Fruit fly (Drosophila melanogaster) whole organism, embryonic: ENCODE measurements around the gene Rrp45.
A peak's percentile ranks its signal among the peaks of the same experiment; 100 is the strongest.

Experiments
- CG11504 ChIP-seq: fragments of 200-800 bp; sonication (Bioruptor generic); optimal IDR thresholded peaks from 3 replicates; lab custom pipeline; 2019; ENCODE audit warnings: missing biosample characterization, mild to moderate bottlenecking, missing genetic modification characterization, moderate library complexity
- CG12299 ChIP-seq: fragments of 200-800 bp; sonication (Bioruptor generic); optimal IDR thresholded peaks from 2 replicates; lab custom pipeline; 2018; ENCODE audit warnings: missing biosample characterization, mild to moderate bottlenecking, missing genetic modification characterization
- CG12391 ChIP-seq: fragments of 200-800 bp; sonication (Bioruptor generic); optimal IDR thresholded peaks from 3 replicates; lab custom pipeline; 2018; ENCODE audit warnings: missing biosample characterization, mild to moderate bottlenecking, missing genetic modification characterization, moderate library complexity
- CG13424 ChIP-seq: fragments of 200-800 bp; sonication (Bioruptor generic); optimal IDR thresholded peaks from 2 replicates; lab custom pipeline; 2019; ENCODE audit warnings: missing biosample characterization, mild to moderate bottlenecking, missing genetic modification characterization, moderate library complexity
- CG14667 ChIP-seq: fragments of 200-800 bp; sonication (Bioruptor generic); IDR thresholded peaks from 2 replicates; pipeline ENCODE4 v1.3.6; 2022; ENCODE audit warnings: missing biosample characterization, missing genetic modification characterization
- CG15601 ChIP-seq: fragments of 200-800 bp; sonication (Bioruptor generic); optimal IDR thresholded peaks from 3 replicates; lab custom pipeline; 2019; ENCODE audit warnings: missing biosample characterization, mild to moderate bottlenecking, missing genetic modification characterization, moderate library complexity
- CG2712 ChIP-seq: fragments of 200-800 bp; optimal IDR thresholded peaks from 3 replicates; lab custom pipeline; 2019; ENCODE audit warnings: missing biosample characterization, mild to moderate bottlenecking, missing genetic modification characterization, moderate library complexity
- CG2889 ChIP-seq: fragments of 200-800 bp; sonication (Bioruptor generic); IDR thresholded peaks from 3 replicates; pipeline ENCODE4 v1.3.6; 2022; ENCODE audit warnings: missing biosample characterization, missing genetic modification characterization
- CG30020 ChIP-seq: fragments of 200-800 bp; optimal IDR thresholded peaks from 2 replicates; lab custom pipeline; 2019; ENCODE audit warnings: missing biosample characterization, mild to moderate bottlenecking, missing genetic modification characterization, moderate library complexity
- CG31388 ChIP-seq: fragments of 200-800 bp; sonication (Bioruptor generic); optimal IDR thresholded peaks from 2 replicates; lab custom pipeline; 2016; ENCODE audit warnings: missing biosample characterization, missing genetic modification characterization
- CG31441 ChIP-seq: fragments of 200-800 bp; sonication (Bioruptor generic); IDR thresholded peaks from 2 replicates; pipeline ENCODE4 v1.3.6; 2022; ENCODE audit warnings: missing biosample characterization, missing genetic modification characterization
- CG42726 ChIP-seq: fragments of 200-800 bp; sonication (Bioruptor generic); IDR thresholded peaks from 2 replicates; pipeline ENCODE4 v1.3.6; 2022; ENCODE audit warnings: missing biosample characterization, missing genetic modification characterization; ENCODE audit not compliant: partially characterized antibody
- CG6689 ChIP-seq: fragments of 200-800 bp; sonication (Bioruptor generic); IDR thresholded peaks from 2 replicates; pipeline ENCODE4 v1.3.6; 2022; ENCODE audit warnings: missing biosample characterization, missing genetic modification characterization
- CG8765 ChIP-seq: fragments of 200-800 bp; sonication (Bioruptor generic); IDR thresholded peaks from 2 replicates; pipeline ENCODE4 v1.3.6; 2022; ENCODE audit warnings: missing biosample characterization, missing genetic modification characterization
- CG9609 ChIP-seq: fragments of 200-800 bp; sonication (Bioruptor generic); optimal IDR thresholded peaks from 3 replicates; lab custom pipeline; 2016; ENCODE audit warnings: missing biosample characterization, missing genetic modification characterization
- Dip2 ChIP-seq: fragments of 200-800 bp; sonication (Bioruptor generic); IDR thresholded peaks from 2 replicates; pipeline ENCODE4 v1.3.6; 2022; ENCODE audit warnings: missing biosample characterization, missing genetic modification characterization
- Doc3 ChIP-seq: fragments of 200-800 bp; sonication (Bioruptor generic); IDR thresholded peaks from 3 replicates; pipeline ENCODE4 v1.3.6; 2022; ENCODE audit warnings: missing biosample characterization, missing genetic modification characterization; ENCODE audit not compliant: partially characterized antibody
- Drgx ChIP-seq: fragments of 200-800 bp; sonication (Bioruptor generic); IDR thresholded peaks from 2 replicates; pipeline ENCODE4 v1.3.6; 2022; ENCODE audit warnings: missing biosample characterization, missing genetic modification characterization
- Ets65A ChIP-seq: fragments of 200-800 bp; sonication (Bioruptor generic); peaks from one replicate; lab custom pipeline; 2016; ENCODE audit warnings: missing biosample characterization, missing genetic modification characterization
- Ets97D ChIP-seq: fragments of 200-800 bp; sonication (Bioruptor generic); optimal IDR thresholded peaks from 3 replicates; lab custom pipeline; 2016; ENCODE audit warnings: missing biosample characterization, missing genetic modification characterization
- Fer1 ChIP-seq: fragments of 200-800 bp; sonication (Bioruptor generic); optimal IDR thresholded peaks from 2 replicates; lab custom pipeline; 2017; ENCODE audit warnings: missing biosample characterization, mild to moderate bottlenecking, missing genetic modification characterization
- HmgZ ChIP-seq: fragments of 200-800 bp; sonication (Bioruptor generic); optimal IDR thresholded peaks from 2 replicates; lab custom pipeline; 2018; ENCODE audit warnings: missing biosample characterization, mild to moderate bottlenecking, missing genetic modification characterization
- Hr51 ChIP-seq, 2 experiments: fragments of 200-800 bp; sonication (Bioruptor generic); optimal IDR thresholded peaks; 2 replicates in 1 of 2; 3 replicates in 1 of 2; lab custom pipeline; 2016 to 2018; ENCODE audit warnings: missing biosample characterization in 2 of 2, missing genetic modification characterization in 2 of 2, mild to moderate bottlenecking in 1 of 2, moderate library complexity in 1 of 2
- Kr ChIP-seq: fragments of 200-800 bp; sonication (Bioruptor generic); optimal IDR thresholded peaks from 2 replicates; lab custom pipeline; 2017; ENCODE audit warnings: missing biosample characterization, mild to moderate bottlenecking, missing genetic modification characterization
- Meics ChIP-seq: fragments of 200-800 bp; sonication (Bioruptor generic); optimal IDR thresholded peaks from 2 replicates; lab custom pipeline; 2017; ENCODE audit warnings: missing biosample characterization, mild to moderate bottlenecking, missing genetic modification characterization
- Oli ChIP-seq: fragments of 200-800 bp; sonication (Bioruptor generic); optimal IDR thresholded peaks from 2 replicates; lab custom pipeline; 2018; ENCODE audit warnings: missing biosample characterization, mild to moderate bottlenecking, missing genetic modification characterization, moderate library complexity
- Pdp1 ChIP-seq, 2 experiments: fragments of 200-800 bp; sonication (Bioruptor generic); optimal IDR thresholded peaks; 3 replicates each; lab custom pipeline; 2016; ENCODE audit warnings: missing biosample characterization in 2 of 2, missing genetic modification characterization in 2 of 2, mild to moderate bottlenecking in 1 of 2, moderate library complexity in 1 of 2
- Ptx1 ChIP-seq: fragments of 200-800 bp; sonication (Bioruptor generic); IDR thresholded peaks from 2 replicates; pipeline ENCODE4 v1.3.6; 2022; ENCODE audit warnings: missing biosample characterization, missing genetic modification characterization
- Side ChIP-seq: fragments of 200-800 bp; sonication (Bioruptor generic); optimal IDR thresholded peaks from 2 replicates; lab custom pipeline; 2016; ENCODE audit warnings: missing biosample characterization, missing genetic modification characterization
- Sox102F ChIP-seq: fragments of 200-800 bp; sonication (Bioruptor generic); optimal IDR thresholded peaks from 2 replicates; lab custom pipeline; 2018; ENCODE audit warnings: missing biosample characterization, mild to moderate bottlenecking, missing genetic modification characterization, moderate library complexity
- chinmo ChIP-seq: fragments of 200-800 bp; sonication (Bioruptor generic); IDR thresholded peaks from 4 replicates; pipeline ENCODE4 v1.3.6; 2022; ENCODE audit warnings: missing biosample characterization, missing genetic modification characterization; ENCODE audit not compliant: partially characterized antibody
- ci ChIP-seq: fragments of 200-800 bp; sonication (Bioruptor generic); IDR thresholded peaks from 3 replicates; pipeline ENCODE4 v1.3.6; 2022; ENCODE audit warnings: missing biosample characterization, missing genetic modification characterization
- cwo ChIP-seq: fragments of 200-800 bp; sonication (Bioruptor generic); optimal IDR thresholded peaks from 3 replicates; lab custom pipeline; 2017; ENCODE audit warnings: missing biosample characterization, missing genetic modification characterization, mild to moderate bottlenecking, moderate library complexity, missing genetic modification reagents
- disco-r ChIP-seq: fragments of 200-800 bp; sonication (Bioruptor generic); optimal IDR thresholded peaks from 2 replicates; lab custom pipeline; 2016; ENCODE audit warnings: missing biosample characterization, missing genetic modification characterization
- exex ChIP-seq: fragments of 200-800 bp; sonication (Bioruptor generic); optimal IDR thresholded peaks from 4 replicates; lab custom pipeline; 2018; ENCODE audit warnings: missing biosample characterization, mild to moderate bottlenecking, missing genetic modification characterization, moderate library complexity
- gce ChIP-seq: fragments of 200-800 bp; sonication (Bioruptor generic); IDR thresholded peaks from 3 replicates; pipeline ENCODE4 v1.3.6; 2022; ENCODE audit warnings: missing biosample characterization, missing genetic modification characterization
- gem ChIP-seq: fragments of 200-800 bp; sonication (Bioruptor generic); optimal IDR thresholded peaks from 2 replicates; lab custom pipeline; 2019; ENCODE audit warnings: missing biosample characterization, mild to moderate bottlenecking, missing genetic modification characterization, moderate library complexity
- grau ChIP-seq: fragments of 200-800 bp; optimal IDR thresholded peaks from 3 replicates; lab custom pipeline; 2019; ENCODE audit warnings: missing biosample characterization, mild to moderate bottlenecking, missing genetic modification characterization, moderate library complexity
- gro ChIP-seq: fragments of 200-800 bp; sonication (Bioruptor generic); optimal IDR thresholded peaks from 2 replicates; lab custom pipeline; 2016; ENCODE audit warnings: missing biosample characterization, missing genetic modification characterization
- ken ChIP-seq: fragments of 200-800 bp; sonication (Bioruptor generic); IDR thresholded peaks from 3 replicates; pipeline ENCODE4 v1.3.6; 2022; ENCODE audit warnings: missing biosample characterization, missing genetic modification characterization
- odd ChIP-seq: fragments of 200-800 bp; sonication (Bioruptor generic); optimal IDR thresholded peaks from 2 replicates; lab custom pipeline; 2017; ENCODE audit warnings: missing biosample characterization, mild to moderate bottlenecking, missing genetic modification characterization
- sc ChIP-seq, 3 experiments: fragments of >200 bp in 2 of 3; fragments of 200-800 bp in 1 of 3; sonication (Bioruptor generic) in 1 of 3; optimal IDR thresholded peaks; 2 replicates in 2 of 3; 3 replicates in 1 of 3; lab custom pipeline; 2017; ENCODE audit warnings: mild to moderate bottlenecking in 1 of 3, missing biosample characterization in 1 of 3, missing genetic modification characterization in 1 of 3, missing genetic modification reagents in 1 of 3
- scrt ChIP-seq: fragments of 200-800 bp; sonication (Bioruptor generic); optimal IDR thresholded peaks from 2 replicates; lab custom pipeline; 2018; ENCODE audit warnings: missing biosample characterization, mild to moderate bottlenecking, missing genetic modification characterization, moderate library complexity
- sens ChIP-seq: fragments of 200-800 bp; sonication (Bioruptor generic); peaks from one replicate; lab custom pipeline; 2016; ENCODE audit warnings: missing biosample characterization, missing genetic modification characterization
- slp2 ChIP-seq: fragments of 200-800 bp; sonication (Bioruptor generic); optimal IDR thresholded peaks from 2 replicates; lab custom pipeline; 2016; ENCODE audit warnings: missing biosample characterization, missing genetic modification characterization
- zfh1 ChIP-seq: fragments of 200-800 bp; sonication (Bioruptor generic); IDR thresholded peaks from 3 replicates; pipeline ENCODE4 v1.3.6; 2022; ENCODE audit warnings: missing biosample characterization, missing genetic modification characterization
- zfh2 ChIP-seq: fragments of 200-800 bp; sonication (Bioruptor generic); optimal IDR thresholded peaks from 2 replicates; lab custom pipeline; 2016; ENCODE audit warnings: missing biosample characterization, missing genetic modification characterization

Gene Rrp45

dm6 chrX:16766868-16767431 is 24.1 kb downstream of the Rrp45 start (continued):
- no peak for TF ChIP-seq HmgZ (tag; lab: Kevin White, UChicago)
- no peak for TF ChIP-seq CG31388 (GFP tag; lab: Kevin White, UChicago)
- TF ChIP-seq CG15601 (tag; lab: Kevin White, UChicago): no peak
- peak; percentile 82; the same call in 3 of the 4 replicates for TF ChIP-seq chinmo (GFP tag; lab: Robert Waterston, UW)
- TF ChIP-seq cwo (GFP tag; lab: Kevin White, UChicago): peak; percentile 26
- peak; percentile 50; the same call in 1 of the 3 replicates for TF ChIP-seq ci (GFP tag; lab: Robert Waterston, UW)
- no peak for TF ChIP-seq CG14667 (GFP tag; lab: Robert Waterston, UW)
- TF ChIP-seq CG42726 (GFP tag; lab: Robert Waterston, UW): no peak
- TF ChIP-seq, all 482 proteins: peak for 20

dm6 chrX:16765809-16766208 is 25.3 kb downstream of the Rrp45 start:
- TF ChIP-seq Hr51 (GFP tag; optimal IDR thresholded peaks at IDR 0.05; lab: Kevin White, UChicago): peak in 1 of 2 experiments; percentile 14
- TF ChIP-seq CG11504 (tag; lab: Kevin White, UChicago): peak; percentile 23
- peak; percentile 8 for TF ChIP-seq Sox102F
- TF ChIP-seq Ets97D (GFP tag; lab: Kevin White, UChicago): no peak
- no peak for TF ChIP-seq CG6689 (GFP tag; lab: Robert Waterston, UW)
- TF ChIP-seq CG12391: no peak
- no peak for TF ChIP-seq Dip2 (GFP tag; lab: Robert Waterston, UW)
- TF ChIP-seq CG2889 (GFP tag; lab: Robert Waterston, UW): no peak
- no peak for TF ChIP-seq odd (GFP tag; lab: Kevin White, UChicago)
- TF ChIP-seq Fer1 (GFP tag; lab: Kevin White, UChicago): no peak
- no peak for TF ChIP-seq Meics (GFP tag; lab: Kevin White, UChicago)
- TF ChIP-seq Side (GFP tag; lab: Kevin White, UChicago): no peak
- no peak for TF ChIP-seq zfh2 (GFP tag; lab: Kevin White, UChicago)
- peak; percentile 43 for TF ChIP-seq sens (GFP tag; lab: Kevin White, UChicago)
- TF ChIP-seq scrt (GFP tag; lab: Kevin White, UChicago): no peak
- TF ChIP-seq CG13424 (tag; lab: Kevin White, UChicago): no peak
- no peak for TF ChIP-seq disco-r (GFP tag; lab: Kevin White, UChicago)
- no peak for TF ChIP-seq CG30020
- TF ChIP-seq slp2 (GFP tag; lab: Kevin White, UChicago): no peak
- no peak for TF ChIP-seq CG2712 (tag; lab: Kevin White, UChicago)
- peak; percentile 28 for TF ChIP-seq gem (tag; lab: Kevin White, UChicago)
- peak in 1 of 2 experiments; percentile 4 for TF ChIP-seq Pdp1 (GFP tag; optimal IDR thresholded peaks at IDR 0.05; lab: Kevin White, UChicago)
- TF ChIP-seq sc (optimal IDR thresholded peaks at IDR 0.05; lab: Kevin White, UChicago): no peak
- no peak for TF ChIP-seq sc (GFP tag; optimal IDR thresholded peaks at IDR 0.05; lab: Kevin White, UChicago)
- TF ChIP-seq Drgx (GFP tag; lab: Robert Waterston, UW): peak; percentile 39; the same call in 1 of the 2 replicates
- TF ChIP-seq CG31388 (GFP tag; lab: Kevin White, UChicago): no peak
- TF ChIP-seq Ets65A (GFP tag; lab: Kevin White, UChicago): no peak

dm6 chrX:16764955-16765354 is 26.1 kb downstream of the Rrp45 start:
- TF ChIP-seq zfh1 (GFP tag; lab: Robert Waterston, UW): 0 out of 3 replicates have a peak, but pooled peaks have one; percentile 13
- TF ChIP-seq CG13424 (tag; lab: Kevin White, UChicago): no peak
- no peak for TF ChIP-seq Oli (tag; lab: Kevin White, UChicago)
- TF ChIP-seq CG12299 (tag; lab: Kevin White, UChicago): no peak
- no peak for TF ChIP-seq CG8765 (GFP tag; lab: Robert Waterston, UW)
- peak; percentile 3 for TF ChIP-seq grau (tag; lab: Kevin White, UChicago)
- no peak for TF ChIP-seq exex (tag; lab: Kevin White, UChicago)
- TF ChIP-seq Kr (GFP tag; lab: Kevin White, UChicago): no peak
- no peak for TF ChIP-seq gce
- TF ChIP-seq CG31441 (GFP tag; lab: Robert Waterston, UW): peak; percentile 35; the same call in 1 of the 2 replicates
- peak; percentile 60 for TF ChIP-seq Ets65A (GFP tag; lab: Kevin White, UChicago)
- TF ChIP-seq Doc3 (GFP tag; lab: Robert Waterston, UW): no peak
- TF ChIP-seq CG9609: no peak
- 0 out of 2 replicates have a peak, but pooled peaks have one; percentile 38 for TF ChIP-seq Ptx1 (GFP tag; lab: Robert Waterston, UW)
- TF ChIP-seq ken (GFP tag; lab: Robert Waterston, UW): no peak
- TF ChIP-seq gro: no peak
